Worm (Caenorhabditis elegans) whole organism, L2 larva: ENCODE data around the gene C26B2.2.

Experiments used
- C34F6.9 ChIP-seq: fragments of 150-350 bp; optimal IDR thresholded peaks from 2 replicates; lab custom pipeline; 2014; ENCODE audit warnings: missing biosample characterization, missing genetic modification characterization
- F13H6.1 ChIP-seq: sonication (generic microtip); optimal IDR thresholded peaks from 2 replicates; lab custom pipeline; 2016; ENCODE audit warnings: missing genetic modification characterization, missing compliant biosample characterization
- alr-1 ChIP-seq: fragments of 150-350 bp; optimal IDR thresholded peaks from 2 replicates; lab custom pipeline; 2014; ENCODE audit warnings: missing biosample characterization, missing genetic modification characterization
- ceh-82 ChIP-seq: fragments of 150-350 bp; optimal IDR thresholded peaks from 2 replicates; lab custom pipeline; 2014; ENCODE audit warnings: missing biosample characterization, missing genetic modification characterization
- crh-2 ChIP-seq: sonication (generic microtip); optimal IDR thresholded peaks from 2 replicates; lab custom pipeline; 2017; ENCODE audit warnings: missing biosample characterization, missing genetic modification characterization
- egl-27 ChIP-seq: sonication (generic microtip); optimal IDR thresholded peaks from 3 replicates; lab custom pipeline; 2017; ENCODE audit warnings: missing biosample characterization, missing genetic modification reagents, missing genetic modification characterization
- lin-11 ChIP-seq: fragments of 150-350 bp; sonication (generic microtip); optimal IDR thresholded peaks from 2 replicates; lab custom pipeline; 2014; ENCODE audit warnings: missing biosample characterization, missing genetic modification characterization, inconsistent platforms, mixed read lengths
- lsy-2 ChIP-seq, 2 experiments: fragments of 150-350 bp in 1 of 2; sonication (generic microtip) in 1 of 2; optimal IDR thresholded peaks; 2 replicates each; lab custom pipeline; 2014 to 2017; ENCODE audit warnings: missing biosample characterization in 2 of 2, missing genetic modification characterization in 2 of 2
- mab-5 ChIP-seq: fragments of 150-350 bp; optimal IDR thresholded peaks from 2 replicates; lab custom pipeline; 2014; ENCODE audit warnings: missing biosample characterization, missing genetic modification characterization
- mbf-1 ChIP-seq: sonication (generic microtip); optimal IDR thresholded peaks from 2 replicates; lab custom pipeline; 2017; ENCODE audit warnings: missing biosample characterization, missing genetic modification characterization
- nhr-12 ChIP-seq: fragments of 150-350 bp; optimal IDR thresholded peaks from 2 replicates; lab custom pipeline; 2014; ENCODE audit warnings: missing biosample characterization, missing genetic modification characterization
- nhr-23 ChIP-seq: fragments of 150-350 bp; optimal IDR thresholded peaks from 2 replicates; lab custom pipeline; 2014; ENCODE audit warnings: missing biosample characterization, missing genetic modification reagents, missing genetic modification characterization
- nhr-25 ChIP-seq: fragments of 150-350 bp; sonication (generic microtip); optimal IDR thresholded peaks from 3 replicates; lab custom pipeline; 2014; ENCODE audit warnings: missing biosample characterization, missing genetic modification characterization
- nhr-6 ChIP-seq: fragments of 150-350 bp; optimal IDR thresholded peaks from 2 replicates; lab custom pipeline; 2014; ENCODE audit warnings: missing biosample characterization, missing genetic modification characterization
- nhr-77 ChIP-seq: fragments of 150-350 bp; optimal IDR thresholded peaks from 2 replicates; lab custom pipeline; 2014; ENCODE audit warnings: missing biosample characterization, missing genetic modification characterization
- peb-1 ChIP-seq: fragments of 150-350 bp; optimal IDR thresholded peaks from 2 replicates; lab custom pipeline; 2014; ENCODE audit warnings: missing biosample characterization, missing genetic modification characterization
- sem-4 ChIP-seq: fragments of 150-350 bp; optimal IDR thresholded peaks from 2 replicates; lab custom pipeline; 2014; ENCODE audit warnings: missing biosample characterization, missing genetic modification reagents, missing genetic modification characterization
- snpc-4 ChIP-seq: fragments of 150-350 bp; optimal IDR thresholded peaks from 2 replicates; lab custom pipeline; 2014; ENCODE audit warnings: missing biosample characterization, missing genetic modification characterization
- unc-39 ChIP-seq: fragments of 150-350 bp; optimal IDR thresholded peaks from 2 replicates; lab custom pipeline; 2014; ENCODE audit warnings: missing biosample characterization, missing genetic modification characterization

Gene C26B2.2

ce11 chrIV:7976210-7976609, 45.7 kb downstream of the C26B2.2 start, which contains the start of gene F57H12.6:
Gene F57H12.6 (minus strand): TSS chrIV:7976310.
- TF ChIP-seq ceh-82 (tag; lab: Kevin White, UChicago) (no peak), snpc-4 (no peak), nhr-23 (tag; lab: Kevin White, UChicago) (no peak), C34F6.9 (no peak), alr-1 (tag; lab: Kevin White, UChicago) (no peak), crh-2 (tag; lab: Kevin White, UChicago) (no peak), sem-4 (no peak), lsy-2 (tag; optimal IDR thresholded peaks at IDR 0.05; lab: Kevin White, UChicago) (no peak), nhr-25 (tag; lab: Kevin White, UChicago) (no peak), egl-27 (tag; lab: Kevin White, UChicago) (no peak), mbf-1 (tag; lab: Kevin White, UChicago) (no peak), mab-5 (tag; lab: Kevin White, UChicago) (no peak), peb-1 (tag; lab: Kevin White, UChicago) (no peak), nhr-77 (tag; lab: Kevin White, UChicago) (no peak), unc-39 (no peak), nhr-12 (tag; lab: Kevin White, UChicago) (no peak), F13H6.1 (tag; lab: Kevin White, UChicago) (no peak), lin-11 (no peak), nhr-6 (tag; lab: Kevin White, UChicago) (no peak)
